Fruit fly (Drosophila melanogaster): ENCODE results near the gene Muc30E.

Gene Muc30E

dm6 chr2L:9903028-9903427 lies at the start of gene Muc30E:
Muc30E (minus strand) TSS chr2L:9903128.
- TF ChIP-seq h (optimal IDR thresholded peaks at IDR 0.05) (no peak), ttk (optimal IDR thresholded peaks at IDR 0.05) (no peak), Sin3A (optimal IDR thresholded peaks at IDR 0.05) (no peak), Myc (optimal IDR thresholded peaks at IDR 0.05) (no peak), psq (optimal IDR thresholded peaks at IDR 0.05) (no peak), insv (optimal IDR thresholded peaks at IDR 0.05) (no peak)

DNA sequence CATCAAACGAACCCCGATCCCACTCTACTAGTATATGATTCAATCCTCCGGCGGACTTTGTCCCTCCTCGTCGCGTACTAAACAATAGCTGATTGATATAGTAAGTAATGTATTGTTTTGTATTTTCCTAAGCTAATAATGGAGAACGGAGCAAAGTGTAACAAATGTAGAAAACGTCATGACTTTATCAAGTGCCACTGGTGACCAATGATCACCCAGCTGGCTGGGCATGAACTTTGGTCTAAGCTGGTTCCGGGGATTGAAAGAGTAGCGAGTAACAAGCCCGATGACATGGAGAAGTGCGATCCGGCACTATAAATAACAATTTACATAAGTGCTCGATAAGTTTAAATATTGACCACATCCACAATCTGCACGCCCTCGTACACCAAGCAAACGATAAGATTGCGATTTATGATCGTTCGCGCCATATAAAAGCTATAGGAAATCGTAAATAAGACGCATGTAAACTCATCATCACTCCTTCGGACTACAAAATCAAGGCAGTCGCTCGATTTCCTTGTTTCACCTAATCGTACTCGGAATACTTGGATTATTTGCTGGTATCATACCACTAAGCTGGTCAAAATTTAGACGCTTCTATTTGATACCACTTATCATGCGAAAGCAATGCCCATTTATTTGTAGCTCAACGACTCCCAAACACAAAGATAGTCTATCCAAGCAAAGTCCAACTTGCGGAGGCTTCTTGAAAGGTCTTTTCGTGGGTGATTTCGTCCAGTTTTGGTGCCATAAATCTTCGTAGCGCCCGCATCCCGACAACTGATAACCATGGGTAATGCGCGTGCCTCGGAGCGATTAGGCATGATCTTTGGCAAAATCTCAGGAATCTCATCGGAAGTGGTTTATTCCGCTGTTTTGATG lies 46.5 kb upstream of the Muc30E start:
- TF ChIP-seq psq (optimal IDR thresholded peaks at IDR 0.05), result no peak
- TF ChIP-seq Sin3A (optimal IDR thresholded peaks at IDR 0.05), result no peak
- TF ChIP-seq h (optimal IDR thresholded peaks at IDR 0.05), result no peak
- no peak for TF ChIP-seq Myc (optimal IDR thresholded peaks at IDR 0.05)
- TF ChIP-seq insv (optimal IDR thresholded peaks at IDR 0.05), result no peak
- no peak for TF ChIP-seq ttk (optimal IDR thresholded peaks at IDR 0.05)

DNA sequence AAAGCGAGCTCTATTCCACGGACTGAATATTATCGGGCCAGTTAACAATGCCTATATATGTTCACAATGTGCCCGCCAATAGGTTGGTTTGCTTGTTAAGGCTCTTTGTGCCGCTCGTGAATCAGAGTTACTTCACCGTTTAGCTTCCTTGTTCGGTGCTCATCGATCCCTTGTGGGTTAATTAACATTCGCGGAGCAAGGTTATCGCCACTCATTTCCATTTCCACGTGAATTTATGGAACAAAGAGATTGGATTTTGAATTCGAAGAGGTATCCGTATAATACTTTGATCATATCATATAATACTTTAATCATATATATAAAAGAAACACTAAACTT lies 45.6 kb upstream of the Muc30E start:
- TF ChIP-seq h (optimal IDR thresholded peaks at IDR 0.05) (no peak), psq (optimal IDR thresholded peaks at IDR 0.05) (no peak), insv (optimal IDR thresholded peaks at IDR 0.05) (no peak), Sin3A (optimal IDR thresholded peaks at IDR 0.05) (no peak), Myc (optimal IDR thresholded peaks at IDR 0.05) (no peak), ttk (optimal IDR thresholded peaks at IDR 0.05) (no peak)

DNA sequence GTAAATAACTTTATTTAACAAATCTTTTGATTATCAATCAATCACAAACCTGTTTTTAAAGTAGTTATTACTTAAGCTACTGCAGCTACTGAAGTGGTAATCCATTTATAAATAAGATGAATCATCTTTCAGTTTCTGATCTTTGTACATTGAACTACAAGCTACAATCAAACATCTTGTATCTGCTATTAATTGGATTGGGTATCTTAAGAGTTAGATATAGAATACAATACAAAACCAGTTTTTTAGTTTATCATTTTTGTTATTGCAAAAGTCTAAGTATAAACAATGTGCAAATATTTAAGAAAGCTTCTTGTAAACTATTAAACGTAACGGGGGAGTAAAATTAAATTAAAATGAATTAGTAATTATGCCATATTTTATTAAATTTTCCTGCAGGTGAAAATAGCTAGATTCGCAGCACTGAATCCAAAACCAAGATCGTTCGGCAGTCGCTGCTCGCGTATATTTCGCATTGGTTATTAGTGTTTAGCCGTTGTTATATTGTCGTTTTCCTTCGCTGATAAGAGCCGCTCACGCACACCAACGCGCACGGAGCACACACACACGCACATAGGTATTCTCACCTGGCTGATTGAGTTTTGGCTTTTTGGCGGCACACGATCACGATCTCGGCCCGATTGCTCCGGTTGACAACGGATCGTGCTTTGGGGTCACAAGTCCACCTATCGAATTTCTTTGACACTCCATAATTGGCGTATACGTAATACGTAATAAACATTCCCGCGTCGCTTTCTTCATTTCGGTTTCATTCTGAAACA lies 45.0 kb upstream of the Muc30E start:
- TF ChIP-seq Myc (optimal IDR thresholded peaks at IDR 0.05) (no peak), insv (optimal IDR thresholded peaks at IDR 0.05) (no peak), ttk (optimal IDR thresholded peaks at IDR 0.05) (no peak), psq (optimal IDR thresholded peaks at IDR 0.05) (no peak), h (optimal IDR thresholded peaks at IDR 0.05) (no peak), Sin3A (optimal IDR thresholded peaks at IDR 0.05) (no peak)

dm6 chr2L:9947265-9947664 lies 44.3 kb upstream of the Muc30E start, which contains the start of gene CG5853:
CG5853 (minus strand) TSS chr2L:9947648.
- no peak for TF ChIP-seq ttk (optimal IDR thresholded peaks at IDR 0.05)

DNA sequence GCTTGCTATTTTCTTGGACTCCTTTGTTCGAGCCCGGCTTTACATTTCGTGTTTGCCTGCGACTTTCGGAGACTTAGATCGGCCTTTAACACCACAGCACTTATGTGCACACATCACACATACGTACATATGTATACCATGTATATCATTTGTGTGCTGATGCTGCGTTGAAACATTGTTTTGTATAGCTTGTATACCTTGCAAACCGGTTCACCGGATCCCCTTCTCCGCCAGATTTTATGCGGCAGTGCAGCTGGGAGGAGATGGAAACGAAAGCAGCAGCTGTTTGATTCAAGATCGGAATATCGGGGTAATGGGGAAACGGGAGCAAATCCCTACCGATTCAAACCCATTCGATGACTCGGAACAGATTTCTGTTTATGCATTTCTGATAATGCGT lies 43.1 kb upstream of the Muc30E start:
- no peak for TF ChIP-seq Sin3A (optimal IDR thresholded peaks at IDR 0.05)
- no peak for TF ChIP-seq h (optimal IDR thresholded peaks at IDR 0.05)
- TF ChIP-seq psq (optimal IDR thresholded peaks at IDR 0.05), result no peak
- TF ChIP-seq Myc (optimal IDR thresholded peaks at IDR 0.05), result no peak
- TF ChIP-seq ttk (optimal IDR thresholded peaks at IDR 0.05), result no peak
- no peak for TF ChIP-seq insv (optimal IDR thresholded peaks at IDR 0.05)

- no peak for TF ChIP-seq ttk (optimal IDR thresholded peaks at IDR 0.05)
- TF ChIP-seq insv (optimal IDR thresholded peaks at IDR 0.05), result no peak
- TF ChIP-seq psq (optimal IDR thresholded peaks at IDR 0.05), result no peak
- no peak for TF ChIP-seq Sin3A (optimal IDR thresholded peaks at IDR 0.05)
- no peak for TF ChIP-seq h (optimal IDR thresholded peaks at IDR 0.05)
- TF ChIP-seq Myc (optimal IDR thresholded peaks at IDR 0.05), result no peak
Observed at dm6 chr2L:9945086-9945485, 42.2 kb upstream of the Muc30E start.

DNA sequence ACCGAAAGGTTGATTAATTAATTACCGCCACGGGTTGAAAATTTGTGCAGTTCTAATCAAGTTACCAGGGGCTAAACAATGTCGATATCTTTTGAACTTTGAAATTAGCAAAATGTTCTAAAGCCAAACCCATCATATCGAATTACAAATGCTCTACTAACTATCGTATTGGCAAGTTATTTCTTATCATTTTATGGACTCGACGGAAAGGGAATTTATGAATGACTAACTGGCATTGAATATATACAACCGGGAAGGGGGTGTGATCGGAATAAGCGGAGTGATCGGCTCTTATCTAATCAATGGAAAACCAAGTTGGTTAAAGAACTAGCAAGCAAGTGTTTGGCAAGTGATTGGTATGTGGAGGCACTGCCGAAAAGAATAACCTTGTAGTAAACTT lies 40.6 kb upstream of the Muc30E start:
- TF ChIP-seq Sin3A (optimal IDR thresholded peaks at IDR 0.05), result no peak
- no peak for TF ChIP-seq Myc (optimal IDR thresholded peaks at IDR 0.05)
- no peak for TF ChIP-seq h (optimal IDR thresholded peaks at IDR 0.05)
- TF ChIP-seq psq (optimal IDR thresholded peaks at IDR 0.05), result no peak
- no peak for TF ChIP-seq insv (optimal IDR thresholded peaks at IDR 0.05)
- TF ChIP-seq ttk (optimal IDR thresholded peaks at IDR 0.05), result no peak

DNA sequence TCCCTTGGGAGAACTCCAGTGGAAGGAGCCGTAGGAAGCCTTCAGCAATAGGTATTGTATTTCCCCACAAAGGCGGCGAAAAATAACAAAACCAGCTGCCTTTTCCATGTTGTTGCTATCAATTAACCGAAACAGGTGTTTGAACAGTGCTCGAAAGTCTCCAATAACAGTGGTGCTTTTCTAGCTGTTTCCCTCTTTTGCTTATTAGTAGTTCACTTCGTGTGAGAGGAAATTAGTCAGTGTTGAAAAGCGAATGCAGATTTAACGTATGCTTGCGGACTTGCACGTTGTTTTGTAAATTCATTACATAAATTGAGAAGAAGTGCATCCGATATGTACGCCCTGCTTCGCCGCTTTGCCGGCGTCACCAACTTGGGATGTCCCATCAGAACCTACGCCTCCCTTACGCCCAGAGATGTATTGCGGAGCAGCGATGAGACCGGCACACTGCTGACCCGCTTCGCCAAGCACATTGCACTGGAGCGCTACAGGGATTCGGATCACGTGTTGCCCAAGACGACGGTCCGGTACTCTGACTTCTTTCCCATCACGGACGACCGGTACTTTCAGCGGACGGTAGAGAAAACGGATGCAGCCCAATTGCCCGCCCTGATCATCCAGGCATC lies 35.8 kb upstream of the Muc30E start, which contains the start of the genes Datp and CG4619:
Datp (minus strand) TSS at position 160 of the 626 bp plus-strand sequence.
CG4619 (plus strand) TSS at position 233 of the 626 bp plus-strand sequence.
- TF ChIP-seq h (optimal IDR thresholded peaks at IDR 0.05), result no peak
- no peak for TF ChIP-seq insv (optimal IDR thresholded peaks at IDR 0.05)
- TF ChIP-seq Myc (optimal IDR thresholded peaks at IDR 0.05), result no peak

dm6 chr2L:9937908-9938307 lies 35.0 kb upstream of the Muc30E start, which contains the start of gene Arglu1:
Arglu1 (minus strand) TSS chr2L:9938134.
- no peak for TF ChIP-seq psq (optimal IDR thresholded peaks at IDR 0.05)
- TF ChIP-seq insv (optimal IDR thresholded peaks at IDR 0.05), result no peak
- TF ChIP-seq h (optimal IDR thresholded peaks at IDR 0.05), result no peak
- TF ChIP-seq ttk (optimal IDR thresholded peaks at IDR 0.05), result no peak
- no peak for TF ChIP-seq Sin3A (optimal IDR thresholded peaks at IDR 0.05)

dm6 chr2L:9933063-9933462 lies 30.1 kb upstream of the Muc30E start, which contains the start of gene Cpr30F:
Cpr30F (minus strand) TSS chr2L:9933163.
- TF ChIP-seq insv (optimal IDR thresholded peaks at IDR 0.05) (no peak), Myc (optimal IDR thresholded peaks at IDR 0.05) (no peak), h (optimal IDR thresholded peaks at IDR 0.05) (no peak), Sin3A (optimal IDR thresholded peaks at IDR 0.05) (no peak), ttk (optimal IDR thresholded peaks at IDR 0.05) (no peak), psq (optimal IDR thresholded peaks at IDR 0.05) (no peak)

dm6 chr2L:9930280-9930679 lies 27.4 kb upstream of the Muc30E start, which contains the start of gene CG42367:
CG42367 (plus strand) TSS chr2L:9930580.
- TF ChIP-seq ttk (optimal IDR thresholded peaks at IDR 0.05) (no peak), insv (optimal IDR thresholded peaks at IDR 0.05) (no peak), Myc (optimal IDR thresholded peaks at IDR 0.05) (no peak), h (optimal IDR thresholded peaks at IDR 0.05) (no peak), psq (optimal IDR thresholded peaks at IDR 0.05) (no peak), Sin3A (optimal IDR thresholded peaks at IDR 0.05) (no peak)

Measured in Kc167 (cell line).